Fruit fly (Drosophila melanogaster): Measurements from ENCODE around the gene CG10472.
A peak's percentile ranks its signal among the peaks of the same experiment; 100 is the strongest.

CG10472 gene

dm6 chr3L:6052021-6052420, 10.7 kb downstream of the CG10472 start, which contains the start of gene Jon65Aii:
Gene Jon65Aii (plus strand): TSS chr3L:6052321.
- no peak for TF ChIP-seq CrebA (GFP tag; optimal IDR thresholded peaks at IDR 0.05; ENCODE audit: borderline replicate concordance)
- no peak for TF ChIP-seq Sp1 (GFP tag; optimal IDR thresholded peaks at IDR 0.05)
- no peak for TF ChIP-seq usp (GFP tag; optimal IDR thresholded peaks at IDR 0.05)
- no peak for TF ChIP-seq CG9705 (GFP tag; optimal IDR thresholded peaks at IDR 0.05)
- no peak for TF ChIP-seq ey (GFP tag; optimal IDR thresholded peaks at IDR 0.05)
- no peak for TF ChIP-seq CG32264 (GFP tag; optimal IDR thresholded peaks at IDR 0.05)
- TF ChIP-seq brk (GFP tag; optimal IDR thresholded peaks at IDR 0.05), result no peak
- no peak for TF ChIP-seq Hr78 (GFP tag; optimal IDR thresholded peaks at IDR 0.05)
- no peak for TF ChIP-seq Myc (optimal IDR thresholded peaks at IDR 0.05)
- TF ChIP-seq psq (GFP tag; optimal IDR thresholded peaks at IDR 0.05), result no peak
- TF ChIP-seq OdsH (GFP tag; optimal IDR thresholded peaks at IDR 0.05), result no peak
- TF ChIP-seq jim (GFP tag; optimal IDR thresholded peaks at IDR 0.05), result no peak
- no peak for TF ChIP-seq Mio (GFP tag; optimal IDR thresholded peaks at IDR 0.05)
- no peak for TF ChIP-seq woc (GFP tag; optimal IDR thresholded peaks at IDR 0.05)
- no peak for TF ChIP-seq h (GFP tag; optimal IDR thresholded peaks at IDR 0.05)
- no peak for TF ChIP-seq Rel (GFP tag; optimal IDR thresholded peaks at IDR 0.05)
- no peak for TF ChIP-seq Rel (tag; optimal IDR thresholded peaks at IDR 0.05)
- TF ChIP-seq Dfd (GFP tag; optimal IDR thresholded peaks at IDR 0.05), result no peak
- TF ChIP-seq Abd-B (GFP tag; optimal IDR thresholded peaks at IDR 0.05), result no peak
- TF ChIP-seq foxo (GFP tag; optimal IDR thresholded peaks at IDR 0.05), result no peak

dm6 chr3L:6050230-6050807, 12.4 kb downstream of the CG10472 start, which contains the start of gene Jon65Aiii:
Gene Jon65Aiii (plus strand): TSS chr3L:6050757.
- TF ChIP-seq br (GFP tag; optimal IDR thresholded peaks at IDR 0.05), result no peak
- TF ChIP-seq fru (GFP tag; optimal IDR thresholded peaks at IDR 0.05), result no peak
- peak; percentile 32 for TF ChIP-seq CrebA (GFP tag; optimal IDR thresholded peaks at IDR 0.05; ENCODE audit: borderline replicate concordance)
- peak in 1 of 2 experiments; percentile 62 for TF ChIP-seq dl (GFP tag; optimal IDR thresholded peaks at IDR 0.05; ENCODE audit: insufficient read depth in 1 of 2, partially characterized antibody in 2 of 2)
- peak; percentile 88 for TF ChIP-seq h (GFP tag; optimal IDR thresholded peaks at IDR 0.05)
- no peak for TF ChIP-seq N (GFP tag; optimal IDR thresholded peaks at IDR 0.05)
- TF ChIP-seq jim (GFP tag; optimal IDR thresholded peaks at IDR 0.05), result no peak

dm6 chr3L:6038720-6039205, 23.9 kb downstream of the CG10472 start, which contains the start of gene Jon65Aiv:
Gene Jon65Aiv (plus strand): TSS chr3L:6039155.
- TF ChIP-seq h (GFP tag; optimal IDR thresholded peaks at IDR 0.05) (peak; percentile 43), ey (GFP tag; optimal IDR thresholded peaks at IDR 0.05) (no peak)

- TF ChIP-seq usp (GFP tag; optimal IDR thresholded peaks at IDR 0.05) (no peak), N (GFP tag; optimal IDR thresholded peaks at IDR 0.05) (no peak), dl (GFP tag; optimal IDR thresholded peaks at IDR 0.05; ENCODE audit: insufficient read depth in 1 of 2, partially characterized antibody in 2 of 2) (no peak), fru (GFP tag; optimal IDR thresholded peaks at IDR 0.05) (no peak), Dif (GFP tag; optimal IDR thresholded peaks at IDR 0.05; ENCODE audit: partially characterized antibody) (no peak), rgr (GFP tag; optimal IDR thresholded peaks at IDR 0.05) (no peak), CrebA (GFP tag; optimal IDR thresholded peaks at IDR 0.05; ENCODE audit: borderline replicate concordance) (no peak), woc (GFP tag; optimal IDR thresholded peaks at IDR 0.05) (no peak), dmrt93B (GFP tag; optimal IDR thresholded peaks at IDR 0.05) (no peak), ey (GFP tag; optimal IDR thresholded peaks at IDR 0.05) (no peak), Hnf4 (GFP tag; optimal IDR thresholded peaks at IDR 0.05) (no peak), lola (GFP tag; optimal IDR thresholded peaks at IDR 0.05) (no peak), h (GFP tag; optimal IDR thresholded peaks at IDR 0.05) (no peak), tai (GFP tag; optimal IDR thresholded peaks at IDR 0.05) (no peak), Hr83 (GFP tag; optimal IDR thresholded peaks at IDR 0.05; ENCODE audit: poor library complexity, severe bottlenecking) (no peak), Vsx2 (GFP tag; optimal IDR thresholded peaks at IDR 0.05; ENCODE audit: partially characterized antibody) (no peak), jim (GFP tag; optimal IDR thresholded peaks at IDR 0.05) (no peak), CG9705 (GFP tag; optimal IDR thresholded peaks at IDR 0.05) (no peak)
Measured at dm6 chr3L:6036811-6037210, 25.9 kb downstream of the CG10472 start, which contains the start of gene CG6462. Gene CG6462 (plus strand): TSS chr3L:6037111.

Data from whole organism, wandering third instar larva.